Fruit fly (Drosophila melanogaster) whole organism, prepupa: Measurements from ENCODE around the gene smp-30.
A peak's percentile ranks its signal among the peaks of the same experiment; 100 is the strongest.

Experiments used
- Blimp-1 ChIP-seq: fragments of 200-800 bp; sonication (Bioruptor generic); optimal IDR thresholded peaks from 3 replicates; lab custom pipeline; 2017; ENCODE audit warnings: missing biosample characterization, missing genetic modification characterization, mild to moderate bottlenecking, moderate library complexity, missing genetic modification reagents
- CG10631 ChIP-seq: fragments of 200-800 bp; sonication (Bioruptor generic); optimal IDR thresholded peaks from 2 replicates; lab custom pipeline; 2016; ENCODE audit warnings: missing biosample characterization, missing genetic modification characterization
- CG11294 ChIP-seq: fragments of 200-800 bp; sonication (Bioruptor generic); IDR thresholded peaks from 2 replicates; pipeline ENCODE4 v1.3.6; 2022; ENCODE audit warnings: missing biosample characterization, missing genetic modification characterization
- CG15336 ChIP-seq: fragments of 200-800 bp; sonication (Bioruptor generic); IDR thresholded peaks from 2 replicates; pipeline ENCODE4 v1.3.6; 2022; ENCODE audit warnings: missing biosample characterization, missing genetic modification characterization
- CG1621 ChIP-seq: fragments of 200-800 bp; sonication (Bioruptor generic); optimal IDR thresholded peaks from 3 replicates; lab custom pipeline; 2018; ENCODE audit warnings: missing biosample characterization, mild to moderate bottlenecking, missing genetic modification characterization
- CG3032 ChIP-seq: fragments of 200-800 bp; optimal IDR thresholded peaks from 2 replicates; lab custom pipeline; 2019; ENCODE audit warnings: missing biosample characterization, mild to moderate bottlenecking, missing genetic modification characterization, moderate library complexity
- CG31627 ChIP-seq: fragments of 200-800 bp; sonication (Bioruptor generic); optimal IDR thresholded peaks from 3 replicates; lab custom pipeline; 2016; ENCODE audit warnings: missing biosample characterization, missing genetic modification characterization
- CG32006 ChIP-seq: fragments of 200-800 bp; sonication (Bioruptor generic); optimal IDR thresholded peaks from 3 replicates; lab custom pipeline; 2017; ENCODE audit warnings: missing biosample characterization, mild to moderate bottlenecking, missing genetic modification characterization
- CG4318 ChIP-seq: fragments of 200-800 bp; sonication (Bioruptor generic); optimal IDR thresholded peaks from 3 replicates; lab custom pipeline; 2017; ENCODE audit warnings: missing biosample characterization, mild to moderate bottlenecking, missing genetic modification characterization
- CG6163 ChIP-seq: fragments of 200-800 bp; sonication (Bioruptor generic); IDR thresholded peaks from 3 replicates; pipeline ENCODE4 v1.3.6; 2022; ENCODE audit warnings: missing biosample characterization, missing genetic modification characterization
- CG6276 ChIP-seq: fragments of 200-800 bp; sonication (Bioruptor generic); optimal IDR thresholded peaks from 2 replicates; lab custom pipeline; 2017; ENCODE audit warnings: missing biosample characterization, mild to moderate bottlenecking, missing genetic modification characterization
- CG6792 ChIP-seq: fragments of 200-800 bp; sonication (Bioruptor generic); optimal IDR thresholded peaks from 3 replicates; lab custom pipeline; 2016; ENCODE audit warnings: missing biosample characterization, missing genetic modification characterization
- CG6808 ChIP-seq: fragments of 200-800 bp; sonication (Bioruptor generic); optimal IDR thresholded peaks from 3 replicates; lab custom pipeline; 2017; ENCODE audit warnings: missing biosample characterization, missing genetic modification characterization, mild to moderate bottlenecking, moderate library complexity, missing genetic modification reagents
- CG6854 ChIP-seq: fragments of 200-800 bp; sonication (Bioruptor generic); optimal IDR thresholded peaks from 2 replicates; lab custom pipeline; 2017; ENCODE audit warnings: missing biosample characterization, mild to moderate bottlenecking, missing genetic modification characterization
- CG8119 ChIP-seq: fragments of 200-800 bp; sonication (Bioruptor generic); IDR thresholded peaks from 3 replicates; pipeline ENCODE4 v1.3.6; 2022; ENCODE audit warnings: missing biosample characterization, missing genetic modification characterization
- CG8319 ChIP-seq: fragments of 200-800 bp; sonication (Bioruptor generic); optimal IDR thresholded peaks from 3 replicates; lab custom pipeline; 2016; ENCODE audit warnings: missing biosample characterization, missing genetic modification characterization
- CG9139 ChIP-seq: fragments of 200-800 bp; sonication (Bioruptor generic); optimal IDR thresholded peaks from 3 replicates; lab custom pipeline; 2017; ENCODE audit warnings: missing biosample characterization, mild to moderate bottlenecking, missing genetic modification characterization
- Eip75B ChIP-seq: fragments of 200-800 bp; sonication (Bioruptor generic); optimal IDR thresholded peaks from 3 replicates; lab custom pipeline; 2016; ENCODE audit warnings: missing biosample characterization, missing genetic modification characterization
- Eip78C ChIP-seq: fragments of 200-800 bp; sonication (Bioruptor generic); peaks from one replicate; lab custom pipeline; 2016; ENCODE audit warnings: missing biosample characterization, missing genetic modification characterization
- Eip93F ChIP-seq: fragments of 200-800 bp; sonication (Bioruptor generic); optimal IDR thresholded peaks from 2 replicates; lab custom pipeline; 2016; ENCODE audit warnings: missing biosample characterization, mild to moderate bottlenecking, missing genetic modification characterization
- Ets21C ChIP-seq: fragments of 200-800 bp; sonication (Bioruptor generic); optimal IDR thresholded peaks from 3 replicates; lab custom pipeline; 2016; ENCODE audit warnings: missing biosample characterization, missing genetic modification characterization
- Ets96B ChIP-seq: fragments of 200-800 bp; optimal IDR thresholded peaks from 2 replicates; lab custom pipeline; 2019; ENCODE audit warnings: missing biosample characterization, mild to moderate bottlenecking, missing genetic modification characterization, moderate library complexity
- Hr38 ChIP-seq: sonication (Bioruptor generic); optimal IDR thresholded peaks from 2 replicates; lab custom pipeline; 2016; ENCODE audit warnings: missing biosample characterization, missing genetic modification characterization
- Met ChIP-seq: fragments of 200-800 bp; sonication (Bioruptor generic); optimal IDR thresholded peaks from 3 replicates; lab custom pipeline; 2016; ENCODE audit warnings: missing biosample characterization, missing genetic modification characterization
- Sox15 ChIP-seq: fragments of 200-800 bp; sonication (Bioruptor generic); optimal IDR thresholded peaks from 3 replicates; lab custom pipeline; 2016; ENCODE audit warnings: missing biosample characterization, missing genetic modification characterization
- achi ChIP-seq: fragments of 200-800 bp; sonication (Bioruptor generic); optimal IDR thresholded peaks from 3 replicates; lab custom pipeline; 2016; ENCODE audit warnings: missing biosample characterization, missing genetic modification characterization
- acj6 ChIP-seq: fragments of 200-800 bp; sonication (Bioruptor generic); optimal IDR thresholded peaks from 3 replicates; lab custom pipeline; 2016; ENCODE audit warnings: missing biosample characterization, missing genetic modification characterization
- eg ChIP-seq: fragments of 200-800 bp; sonication (Bioruptor generic); IDR thresholded peaks from 3 replicates; pipeline ENCODE4 v1.3.6; 2022; ENCODE audit warnings: missing biosample characterization, missing genetic modification characterization
- fd85E ChIP-seq: fragments of 200-800 bp; sonication (Bioruptor generic); optimal IDR thresholded peaks from 3 replicates; lab custom pipeline; 2016; ENCODE audit warnings: missing biosample characterization, missing genetic modification characterization
- fkh ChIP-seq: fragments of 200-800 bp; sonication (Bioruptor generic); optimal IDR thresholded peaks from 3 replicates; lab custom pipeline; 2017; ENCODE audit warnings: missing biosample characterization, mild to moderate bottlenecking, missing genetic modification characterization, moderate library complexity
- salr ChIP-seq, 2 experiments: fragments of 200-800 bp; sonication (Bioruptor generic); optimal IDR thresholded peaks; 3 replicates each; lab custom pipeline; 2016 to 2018; ENCODE audit warnings: missing biosample characterization in 2 of 2, missing genetic modification characterization in 2 of 2, mild to moderate bottlenecking in 1 of 2
- spab ChIP-seq: fragments of 200-800 bp; sonication (Bioruptor generic); optimal IDR thresholded peaks from 2 replicates; lab custom pipeline; 2017; ENCODE audit warnings: missing biosample characterization, mild to moderate bottlenecking, missing genetic modification characterization, missing genetic modification reagents
- ss ChIP-seq, 2 experiments: fragments of 200-800 bp; sonication (Bioruptor generic); optimal IDR thresholded peaks; 2 replicates in 1 of 2; 3 replicates in 1 of 2; lab custom pipeline; 2017 to 2018; ENCODE audit warnings: mild to moderate bottlenecking in 2 of 2, missing biosample characterization in 2 of 2, missing genetic modification characterization in 2 of 2, moderate library complexity in 1 of 2
- svp ChIP-seq: fragments of 200-800 bp; sonication (Bioruptor generic); peaks from one replicate; lab custom pipeline; 2016; ENCODE audit warnings: missing biosample characterization, missing genetic modification characterization
- topi ChIP-seq: fragments of 200-800 bp; sonication (Bioruptor generic); optimal IDR thresholded peaks from 3 replicates; lab custom pipeline; 2016; ENCODE audit warnings: missing biosample characterization, missing genetic modification characterization

Gene smp-30

dm6 chr3R:14706860-14707259 lies 44.2 kb downstream of the smp-30 start (continued):
- TF ChIP-seq Eip75B (GFP tag; lab: Kevin White, UChicago) (peak; percentile 62), fkh (GFP tag; lab: Kevin White, UChicago) (no peak), fd85E (no peak), CG31627 (GFP tag; lab: Kevin White, UChicago) (peak; percentile 72), svp (GFP tag; lab: Kevin White, UChicago) (peak; percentile 83), Eip93F (GFP tag; lab: Kevin White, UChicago) (no peak), CG6792 (GFP tag; lab: Kevin White, UChicago) (peak; percentile 75), CG8319 (GFP tag; lab: Kevin White, UChicago) (peak; percentile 58), Met (GFP tag; lab: Kevin White, UChicago) (peak; percentile 73), ss (GFP tag; optimal IDR thresholded peaks at IDR 0.05; lab: Kevin White, UChicago) (peak; percentile 2 to 25), Blimp-1 (GFP tag; lab: Kevin White, UChicago) (peak; percentile 40), CG10631 (GFP tag; lab: Kevin White, UChicago) (peak; percentile 44), CG8119 (GFP tag; lab: Robert Waterston, UW) (peak; percentile 71), CG1621 (no peak), CG6276 (GFP tag; lab: Kevin White, UChicago) (peak; percentile 1), CG4318 (peak; percentile 46), achi (GFP tag; lab: Kevin White, UChicago) (peak; percentile 43), CG6854 (GFP tag; lab: Kevin White, UChicago) (no peak), CG15336 (GFP tag; lab: Robert Waterston, UW) (peak; percentile 82), acj6 (GFP tag; lab: Kevin White, UChicago) (peak; percentile 71), CG9139 (GFP tag; lab: Kevin White, UChicago) (peak; percentile 17), topi (GFP tag; lab: Kevin White, UChicago) (peak; percentile 65), Ets96B (tag; lab: Kevin White, UChicago) (peak; percentile 1), Sox15 (peak; percentile 70), CG32006 (peak; percentile 55), CG11294 (GFP tag; lab: Robert Waterston, UW) (peak; percentile 56), salr (GFP tag; optimal IDR thresholded peaks at IDR 0.05; lab: Kevin White, UChicago) (peak in 1 of 2 experiments; percentile 28), spab (GFP tag; lab: Kevin White, UChicago) (no peak), Ets21C (GFP tag; lab: Kevin White, UChicago) (peak; percentile 64), Hr38 (GFP tag; lab: Kevin White, UChicago) (no peak)

dm6 chr3R:14706354-14706753 lies 44.7 kb downstream of the smp-30 start:
- TF ChIP-seq CG10631 (GFP tag; lab: Kevin White, UChicago) (no peak), achi (GFP tag; lab: Kevin White, UChicago) (no peak), spab (GFP tag; lab: Kevin White, UChicago) (no peak), Eip78C (GFP tag; lab: Kevin White, UChicago) (peak; percentile 61), CG15336 (GFP tag; lab: Robert Waterston, UW) (peak; percentile 48; the same call in 1 of the 2 replicates), Eip75B (GFP tag; lab: Kevin White, UChicago) (no peak), eg (GFP tag; lab: Robert Waterston, UW) (peak; percentile 7; the same call in 2 of the 3 replicates), CG6163 (GFP tag; lab: Robert Waterston, UW) (peak; percentile 10; the same call in 1 of the 3 replicates), CG8119 (GFP tag; lab: Robert Waterston, UW) (no peak)

- peak; percentile 42 for TF ChIP-seq CG6276 (GFP tag; lab: Kevin White, UChicago)
- TF ChIP-seq CG3032 (tag; lab: Kevin White, UChicago), result no peak
- TF ChIP-seq CG6808, result peak; percentile 37
- TF ChIP-seq eg (GFP tag; lab: Robert Waterston, UW), result peak; percentile 32; the same call in 1 of the 3 replicates
- peak; percentile 14 to 23 for TF ChIP-seq ss (GFP tag; optimal IDR thresholded peaks at IDR 0.05; lab: Kevin White, UChicago)
Measured at dm6 chr3R:14705270-14705669, 45.8 kb downstream of the smp-30 start.
